Fruit fly (Drosophila melanogaster): ENCODE data around the gene Wdr82.
A peak's percentile ranks its signal among the peaks of the same experiment; 100 is the strongest.

Gene Wdr82

dm6 chr2L:8403286-8404270, 29.3 kb downstream of the Wdr82 start, which contains the start of gene emb:
TSS of gene emb (plus strand) at chr2L:8403573.
- TF ChIP-seq CG17801 (GFP tag; optimal IDR thresholded peaks at IDR 0.05; ENCODE audit: partially characterized antibody), result peak; percentile 67

dm6 chr2L:8411530-8411929, 37.3 kb downstream of the Wdr82 start, which contains the start of gene Naglu:
TSS of gene Naglu (minus strand) at chr2L:8411868.
- TF ChIP-seq CG17801 (GFP tag; optimal IDR thresholded peaks at IDR 0.05; ENCODE audit: partially characterized antibody), result no peak

- TF ChIP-seq CG17801 (GFP tag; optimal IDR thresholded peaks at IDR 0.05; ENCODE audit: partially characterized antibody), result peak; percentile 70
Measured at dm6 chr2L:8414887-8415883, 40.9 kb downstream of the Wdr82 start, which contains the start of the genes CG13398 and Akap200. TSS of gene CG13398 (minus strand) at chr2L:8415256. TSS of gene Akap200 (plus strand) at chr2L:8415690.

- TF ChIP-seq CG17801 (GFP tag; optimal IDR thresholded peaks at IDR 0.05; ENCODE audit: partially characterized antibody), result peak; percentile 41
Measured at dm6 chr2L:8416350-8417046, 42.2 kb downstream of the Wdr82 start.

- TF ChIP-seq CG17801 (GFP tag; optimal IDR thresholded peaks at IDR 0.05; ENCODE audit: partially characterized antibody), result no peak
Measured at dm6 chr2L:8417562-8417961, 43.3 kb downstream of the Wdr82 start.

dm6 chr2L:8418113-8418885, 44.0 kb downstream of the Wdr82 start:
- no peak for TF ChIP-seq CG17801 (GFP tag; optimal IDR thresholded peaks at IDR 0.05; ENCODE audit: partially characterized antibody)

dm6 chr2L:8419382-8419940, 45.2 kb downstream of the Wdr82 start:
- no peak for TF ChIP-seq CG17801 (GFP tag; optimal IDR thresholded peaks at IDR 0.05; ENCODE audit: partially characterized antibody)

- no peak for TF ChIP-seq CG17801 (GFP tag; optimal IDR thresholded peaks at IDR 0.05; ENCODE audit: partially characterized antibody)
Measured at dm6 chr2L:8420259-8420930, 46.1 kb downstream of the Wdr82 start.

dm6 chr2L:8421717-8422116, 47.5 kb downstream of the Wdr82 start:
- TF ChIP-seq CG17801 (GFP tag; optimal IDR thresholded peaks at IDR 0.05; ENCODE audit: partially characterized antibody), result no peak

dm6 chr2L:8423047-8423446, 48.8 kb downstream of the Wdr82 start:
- no peak for TF ChIP-seq CG17801 (GFP tag; optimal IDR thresholded peaks at IDR 0.05; ENCODE audit: partially characterized antibody)

- no peak for TF ChIP-seq CG17801 (GFP tag; optimal IDR thresholded peaks at IDR 0.05; ENCODE audit: partially characterized antibody)
Measured at dm6 chr2L:8423460-8424089, 49.3 kb downstream of the Wdr82 start.

dm6 chr2L:8424090-8424470, 49.8 kb downstream of the Wdr82 start:
- TF ChIP-seq CG17801 (GFP tag; optimal IDR thresholded peaks at IDR 0.05; ENCODE audit: partially characterized antibody), result no peak
